Worm (Caenorhabditis elegans) whole organism, L3 larva: ENCODE measurements around the gene C39B5.6.

Experiments used
- ama-1 ChIP-seq: fragments of 150-350 bp; optimal IDR thresholded peaks from 2 replicates; lab custom pipeline; 2018
- nhr-11 ChIP-seq: fragments of 150-350 bp; optimal IDR thresholded peaks from 2 replicates; lab custom pipeline; 2014; ENCODE audit warnings: missing biosample characterization, missing genetic modification characterization

DNA sequence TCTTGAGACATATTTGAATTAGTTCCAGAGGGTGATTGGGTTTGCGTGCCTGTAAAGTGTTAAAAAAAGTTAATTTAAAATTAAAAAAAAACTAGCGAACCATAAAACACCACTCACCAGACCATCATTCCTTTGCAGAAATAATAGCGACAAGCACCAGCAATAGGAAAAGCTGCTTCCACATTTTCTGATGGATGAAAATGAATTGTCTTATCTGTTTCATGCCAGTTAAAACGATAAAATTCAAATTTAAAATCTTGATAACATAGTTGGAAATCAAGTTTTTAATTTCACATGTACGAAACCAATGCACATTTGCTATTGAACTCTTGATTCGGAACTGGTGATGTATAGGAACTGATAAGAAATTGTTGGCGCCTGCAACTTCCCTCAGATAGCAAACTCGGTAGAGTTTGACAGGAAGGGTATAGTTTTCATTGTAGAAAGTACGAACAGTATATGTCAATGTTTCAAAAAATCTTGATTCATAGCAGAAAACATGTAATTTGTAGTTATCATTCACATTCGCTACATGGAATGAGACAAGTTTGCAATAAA, 41.9 kb downstream of the C39B5.6 start, which contains the start of gene C39B5.10:
- TF ChIP-seq ama-1 (no peak), nhr-11 (tag; lab: Kevin White, UChicago) (no peak)
